Fruit fly (Drosophila melanogaster) whole organism, embryonic: ENCODE measurements around the gene Cul5.
A peak's percentile ranks its signal among the peaks of the same experiment; 100 is the strongest.

Experiments
- BEAF-32 ChIP-seq: fragments of 200-800 bp; sonication (Bioruptor generic); optimal IDR thresholded peaks from 3 replicates; lab custom pipeline; 2017; ENCODE audit warnings: missing biosample characterization, missing genetic modification characterization, mild to moderate bottlenecking, moderate library complexity, missing genetic modification reagents
- BtbVII ChIP-seq: fragments of 200-800 bp; sonication (Bioruptor generic); optimal IDR thresholded peaks from 3 replicates; lab custom pipeline; 2017; ENCODE audit warnings: missing biosample characterization, mild to moderate bottlenecking, missing genetic modification characterization
- CG1024 ChIP-seq: fragments of 200-800 bp; sonication (Bioruptor generic); IDR thresholded peaks from 2 replicates; pipeline ENCODE4 v1.3.6; 2022; ENCODE audit warnings: missing biosample characterization, missing genetic modification characterization
- CG10321 ChIP-seq: fragments of 200-800 bp; sonication (Bioruptor generic); IDR thresholded peaks from 2 replicates; pipeline ENCODE4 v1.3.6; 2022; ENCODE audit warnings: missing biosample characterization, missing genetic modification characterization
- CG10366 ChIP-seq: fragments of 200-800 bp; sonication (Bioruptor generic); IDR thresholded peaks from 2 replicates; pipeline ENCODE4 v1.3.6; 2022; ENCODE audit warnings: missing biosample characterization, missing genetic modification characterization
- CG14965 ChIP-seq: fragments of 200-800 bp; sonication (Bioruptor generic); optimal IDR thresholded peaks from 2 replicates; lab custom pipeline; 2016; ENCODE audit warnings: missing biosample characterization, missing genetic modification characterization, borderline replicate concordance
- CG16813 ChIP-seq: fragments of 200-800 bp; sonication (Bioruptor generic); IDR thresholded peaks from 3 replicates; pipeline ENCODE4 v1.3.6; 2022; ENCODE audit warnings: missing biosample characterization, missing genetic modification characterization; ENCODE audit not compliant: partially characterized antibody
- CG17359 ChIP-seq: fragments of 200-800 bp; sonication (Bioruptor generic); optimal IDR thresholded peaks from 3 replicates; lab custom pipeline; 2018; ENCODE audit warnings: missing biosample characterization, mild to moderate bottlenecking, missing genetic modification characterization, moderate library complexity
- CG31224 ChIP-seq: fragments of 200-800 bp; sonication (Bioruptor generic); IDR thresholded peaks from 2 replicates; pipeline ENCODE4 v1.3.6; 2022; ENCODE audit warnings: missing biosample characterization, missing genetic modification characterization
- CG3726 ChIP-seq: fragments of 200-800 bp; sonication (Bioruptor generic); IDR thresholded peaks from 3 replicates; pipeline ENCODE4, ENCODE4 v1.3.6; 2022; ENCODE audit warnings: missing biosample characterization, missing genetic modification characterization
- CG4424 ChIP-seq: fragments of 200-800 bp; sonication (Bioruptor generic); optimal IDR thresholded peaks from 3 replicates; lab custom pipeline; 2016; ENCODE audit warnings: missing biosample characterization, missing genetic modification characterization
- CG4854 ChIP-seq: fragments of 200-800 bp; sonication (Bioruptor generic); optimal IDR thresholded peaks from 2 replicates; lab custom pipeline; 2016; ENCODE audit warnings: missing biosample characterization, missing genetic modification characterization, inconsistent platforms
- CG6175 ChIP-seq: fragments of 200-800 bp; sonication (Bioruptor generic); IDR thresholded peaks from 3 replicates; pipeline ENCODE4 v1.3.6; 2022; ENCODE audit warnings: missing biosample characterization, missing genetic modification characterization
- CG6254 ChIP-seq: fragments of 200-800 bp; sonication (Bioruptor generic); optimal IDR thresholded peaks from 3 replicates; lab custom pipeline; 2017; ENCODE audit warnings: mild to moderate bottlenecking, missing biosample characterization, missing genetic modification reagents, missing genetic modification characterization
- CG6689 ChIP-seq: fragments of 200-800 bp; sonication (Bioruptor generic); IDR thresholded peaks from 2 replicates; pipeline ENCODE4 v1.3.6; 2022; ENCODE audit warnings: missing biosample characterization, missing genetic modification characterization
- CG6854 ChIP-seq: fragments of 200-800 bp; sonication (Bioruptor generic); optimal IDR thresholded peaks from 3 replicates; lab custom pipeline; 2017; ENCODE audit warnings: missing biosample characterization, mild to moderate bottlenecking, missing genetic modification characterization
- CG9727 ChIP-seq: fragments of 200-800 bp; sonication (Bioruptor generic); optimal IDR thresholded peaks from 3 replicates; lab custom pipeline; 2017; ENCODE audit warnings: missing biosample characterization, mild to moderate bottlenecking, missing genetic modification characterization
- D19B ChIP-seq: fragments of 200-800 bp; sonication (Bioruptor generic); optimal IDR thresholded peaks from 2 replicates; lab custom pipeline; 2017; ENCODE audit warnings: missing biosample characterization, mild to moderate bottlenecking, missing genetic modification characterization
- Dbx ChIP-seq: fragments of 200-800 bp; sonication (Bioruptor generic); IDR thresholded peaks from 3 replicates; pipeline ENCODE4 v1.3.6; 2022; ENCODE audit warnings: missing biosample characterization, missing genetic modification characterization
- Deaf1 ChIP-seq: fragments of 200-800 bp; optimal IDR thresholded peaks from 3 replicates; lab custom pipeline; 2019; ENCODE audit warnings: missing biosample characterization, mild to moderate bottlenecking, missing genetic modification characterization, moderate library complexity
- Doc2 ChIP-seq: fragments of 200-800 bp; sonication (Bioruptor generic); IDR thresholded peaks from 2 replicates; pipeline ENCODE4 v1.3.6; 2022; ENCODE audit warnings: missing biosample characterization, missing genetic modification characterization
- Ets65A ChIP-seq: fragments of 200-800 bp; sonication (Bioruptor generic); peaks from one replicate; lab custom pipeline; 2016; ENCODE audit warnings: missing biosample characterization, missing genetic modification characterization
- HHEX ChIP-seq: fragments of 200-800 bp; sonication (Bioruptor generic); optimal IDR thresholded peaks from 3 replicates; lab custom pipeline; 2017; ENCODE audit warnings: missing biosample characterization, mild to moderate bottlenecking, missing genetic modification characterization, missing genetic modification reagents
- Hsf ChIP-seq: fragments of 200-800 bp; sonication (Bioruptor generic); optimal IDR thresholded peaks from 3 replicates; lab custom pipeline; 2016; ENCODE audit warnings: missing biosample characterization, missing genetic modification characterization
- Max ChIP-seq: fragments of 200-800 bp; sonication (Bioruptor generic); optimal IDR thresholded peaks from 2 replicates; lab custom pipeline; 2016; ENCODE audit warnings: missing biosample characterization, mild to moderate bottlenecking, missing genetic modification characterization
- NFAT ChIP-seq: fragments of 200-800 bp; sonication (Bioruptor generic); IDR thresholded peaks from 2 replicates; pipeline ENCODE4 v1.3.6; 2022; ENCODE audit warnings: missing biosample characterization, missing genetic modification characterization
- Ssrp ChIP-seq: fragments of 200-800 bp; sonication (Bioruptor generic); optimal IDR thresholded peaks from 2 replicates; lab custom pipeline; 2018; ENCODE audit warnings: missing biosample characterization, mild to moderate bottlenecking, missing genetic modification characterization, moderate library complexity
- Taf1 ChIP-seq: fragments of 200-800 bp; sonication (Bioruptor generic); IDR thresholded peaks from 2 replicates; pipeline ENCODE4 v1.3.6; 2022; ENCODE audit warnings: missing biosample characterization, missing genetic modification characterization
- Usf ChIP-seq: fragments of 200-800 bp; sonication (Bioruptor generic); optimal IDR thresholded peaks from 2 replicates; lab custom pipeline; 2017; ENCODE audit warnings: missing genotype, missing biosample characterization, missing genetic modification characterization
- Xrp1 ChIP-seq: fragments of 200-800 bp; sonication (Bioruptor generic); IDR thresholded peaks from 2 replicates; pipeline ENCODE4 v1.3.6; 2022; ENCODE audit warnings: missing biosample characterization, missing genetic modification characterization
- amos ChIP-seq: fragments of 200-800 bp; sonication (Bioruptor generic); IDR thresholded peaks from 2 replicates; pipeline ENCODE4 v1.3.6; 2022; ENCODE audit warnings: missing biosample characterization, missing genetic modification characterization; ENCODE audit not compliant: partially characterized antibody
- bab2 ChIP-seq: fragments of 200-800 bp; sonication (Bioruptor generic); optimal IDR thresholded peaks from 2 replicates; lab custom pipeline; 2016; ENCODE audit warnings: missing biosample characterization, missing genetic modification characterization
- cwo ChIP-seq: fragments of 200-800 bp; sonication (Bioruptor generic); optimal IDR thresholded peaks from 3 replicates; lab custom pipeline; 2017; ENCODE audit warnings: missing biosample characterization, missing genetic modification characterization, mild to moderate bottlenecking, moderate library complexity, missing genetic modification reagents
- esg ChIP-seq: fragments of 200-800 bp; sonication (Bioruptor generic); conservative IDR thresholded peaks from 2 replicates; pipeline ENCODE4 v1.3.6; 2022; ENCODE audit warnings: missing biosample characterization, missing genetic modification characterization
- gcm ChIP-seq: fragments of 200-800 bp; sonication (Bioruptor generic); optimal IDR thresholded peaks from 2 replicates; lab custom pipeline; 2019; ENCODE audit warnings: missing biosample characterization, mild to moderate bottlenecking, missing genetic modification characterization, moderate library complexity
- lab ChIP-seq: fragments of 200-800 bp; sonication (Bioruptor generic); optimal IDR thresholded peaks from 3 replicates; lab custom pipeline; 2017; ENCODE audit warnings: missing biosample characterization, missing genetic modification characterization, mild to moderate bottlenecking, moderate library complexity, missing genetic modification reagents
- maf-S ChIP-seq: fragments of 200-800 bp; sonication (Bioruptor generic); optimal IDR thresholded peaks from 2 replicates; lab custom pipeline; 2016; ENCODE audit warnings: missing biosample characterization, missing genetic modification characterization
- nau ChIP-seq: fragments of 200-800 bp; sonication (Bioruptor generic); optimal IDR thresholded peaks from 3 replicates; lab custom pipeline; 2017; ENCODE audit warnings: missing biosample characterization, mild to moderate bottlenecking, missing genetic modification characterization, missing genetic modification reagents
- nerfin-1 ChIP-seq: fragments of 200-800 bp; sonication (Bioruptor generic); optimal IDR thresholded peaks from 3 replicates; lab custom pipeline; 2019; ENCODE audit warnings: missing biosample characterization, mild to moderate bottlenecking, missing genetic modification characterization, moderate library complexity
- peb ChIP-seq: fragments of 200-800 bp; sonication (Bioruptor generic); IDR thresholded peaks from 2 replicates; pipeline ENCODE4 v1.3.6; 2022; ENCODE audit warnings: missing biosample characterization, missing genetic modification characterization
- pnt ChIP-seq: fragments of 200-800 bp; sonication (Bioruptor generic); optimal IDR thresholded peaks from 3 replicates; lab custom pipeline; 2016; ENCODE audit warnings: missing biosample characterization, missing genetic modification characterization
- seq ChIP-seq: fragments of 200-800 bp; sonication (Bioruptor generic); IDR thresholded peaks from 2 replicates; pipeline ENCODE4 v1.3.6; 2022; ENCODE audit warnings: missing biosample characterization, missing genetic modification characterization
- shn ChIP-seq: fragments of 200-800 bp; sonication (Bioruptor generic); optimal IDR thresholded peaks from 3 replicates; lab custom pipeline; 2016; ENCODE audit warnings: missing biosample characterization, missing genetic modification characterization
- sisA ChIP-seq: fragments of 200-800 bp; sonication (Bioruptor generic); IDR thresholded peaks from 2 replicates; pipeline ENCODE4 v1.3.6; 2022; ENCODE audit warnings: missing biosample characterization, missing genetic modification characterization
- so ChIP-seq: fragments of 200-800 bp; sonication (Bioruptor generic); IDR thresholded peaks from 3 replicates; pipeline ENCODE4 v1.3.6; 2022; ENCODE audit warnings: missing biosample characterization, missing genetic modification characterization
- sr ChIP-seq: fragments of 200-800 bp; sonication (Bioruptor generic); IDR thresholded peaks from 3 replicates; pipeline ENCODE4 v1.3.6; 2022; ENCODE audit warnings: missing biosample characterization, missing genetic modification characterization
- stc ChIP-seq: fragments of 200-800 bp; sonication (Bioruptor generic); IDR thresholded peaks from 2 replicates; pipeline ENCODE4 v1.3.6; 2022; ENCODE audit warnings: missing biosample characterization, missing genetic modification characterization
- stwl ChIP-seq: fragments of 200-800 bp; sonication (Bioruptor generic); optimal IDR thresholded peaks from 3 replicates; lab custom pipeline; 2018; ENCODE audit warnings: missing biosample characterization, mild to moderate bottlenecking, missing genetic modification characterization, moderate library complexity
- tap ChIP-seq: fragments of 200-800 bp; optimal IDR thresholded peaks from 3 replicates; lab custom pipeline; 2019; ENCODE audit warnings: missing biosample characterization, mild to moderate bottlenecking, missing genetic modification characterization, moderate library complexity
- tio ChIP-seq: fragments of 200-800 bp; sonication (Bioruptor generic); optimal IDR thresholded peaks from 2 replicates; lab custom pipeline; 2017; ENCODE audit warnings: missing biosample characterization, missing genetic modification characterization, inconsistent platforms
- tx ChIP-seq: fragments of 200-800 bp; sonication (Bioruptor generic); optimal IDR thresholded peaks from 2 replicates; lab custom pipeline; 2016; ENCODE audit warnings: missing biosample characterization, missing genetic modification characterization

The Cul5 gene

DNA sequence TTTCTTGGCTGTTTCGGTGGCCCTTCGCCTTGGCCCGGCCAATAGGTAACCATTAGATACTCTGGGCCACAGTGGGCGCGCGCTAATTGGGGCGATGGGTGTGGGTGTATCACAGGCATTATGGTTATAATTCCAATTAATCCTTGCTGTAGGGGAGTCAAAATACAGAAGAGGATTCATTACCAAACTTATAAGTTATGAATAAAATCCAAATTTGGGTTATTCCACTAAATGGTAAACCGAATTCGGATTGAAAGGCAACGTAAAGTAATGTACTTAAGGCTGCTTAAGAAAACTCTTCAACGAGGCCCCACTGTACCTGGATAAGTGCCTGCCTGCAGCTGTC, 26.9 kb upstream of the Cul5 start (continued):
- TF ChIP-seq CG9727 (GFP tag; lab: Kevin White, UChicago) (peak; percentile 20), amos (GFP tag; lab: Robert Waterston, UW) (no peak), nau (GFP tag; lab: Kevin White, UChicago) (peak; percentile 62), CG14965 (GFP tag; lab: Kevin White, UChicago) (no peak), sr (GFP tag; lab: Robert Waterston, UW) (peak; percentile 72; the same call in 2 of the 3 replicates), nerfin-1 (tag; lab: Kevin White, UChicago) (peak; percentile 52), Xrp1 (GFP tag; lab: Robert Waterston, UW) (peak; percentile 71), Hsf (GFP tag; lab: Kevin White, UChicago) (no peak), so (GFP tag; lab: Robert Waterston, UW) (no peak), Doc2 (GFP tag; lab: Robert Waterston, UW) (no peak; the same call in 1 of the 2 replicates), gcm (GFP tag; lab: Kevin White, UChicago) (no peak), NFAT (GFP tag; lab: Robert Waterston, UW) (peak; percentile 28; the same call in 1 of the 2 replicates), tio (GFP tag; lab: Kevin White, UChicago) (no peak), Ets65A (GFP tag; lab: Kevin White, UChicago) (no peak), esg (GFP tag; lab: Robert Waterston, UW) (no peak), CG16813 (GFP tag; lab: Robert Waterston, UW) (no peak), CG6689 (GFP tag; lab: Robert Waterston, UW) (peak; percentile 40; the same call in 1 of the 2 replicates), cwo (GFP tag; lab: Kevin White, UChicago) (peak; percentile 49), seq (no peak), D19B (peak; percentile 27), Ssrp (tag; lab: Kevin White, UChicago) (no peak), stwl (tag; lab: Kevin White, UChicago) (no peak), tap (no peak), sisA (GFP tag; lab: Robert Waterston, UW) (peak; percentile 40), peb (GFP tag; lab: Robert Waterston, UW) (peak; percentile 43; the same call in 1 of the 2 replicates), tx (GFP tag; lab: Kevin White, UChicago) (no peak), lab (GFP tag; lab: Kevin White, UChicago) (peak; percentile 79), Max (no peak), pnt (GFP tag; lab: Kevin White, UChicago) (peak; percentile 40), HHEX (peak; percentile 50), CG1024 (GFP tag; lab: Robert Waterston, UW) (no peak), stc (GFP tag; lab: Robert Waterston, UW) (peak; percentile 21; the same call in 1 of the 2 replicates), Taf1 (GFP tag; lab: Robert Waterston, UW) (0 out of 2 replicates have a peak, but pooled peaks have one; percentile 23), CG4424 (GFP tag; lab: Kevin White, UChicago) (peak; percentile 43), CG17359 (tag; lab: Kevin White, UChicago) (peak; percentile 20), CG4854 (GFP tag; lab: Kevin White, UChicago) (no peak), Deaf1 (tag; lab: Kevin White, UChicago) (no peak), CG6254 (GFP tag; lab: Kevin White, UChicago) (no peak), CG6854 (peak; percentile 50), CG10366 (GFP tag; lab: Robert Waterston, UW) (no peak), Dbx (GFP tag; lab: Robert Waterston, UW) (0 out of 3 replicates have a peak, but pooled peaks have one; percentile 21), maf-S (GFP tag; lab: Kevin White, UChicago) (no peak), Usf (GFP tag; lab: Kevin White, UChicago) (no peak), CG6175 (GFP tag; lab: Robert Waterston, UW) (no peak), shn (GFP tag; lab: Kevin White, UChicago) (no peak), CG31224 (GFP tag; lab: Robert Waterston, UW) (0 out of 2 replicates have a peak, but pooled peaks have one; percentile 30), CG10321 (GFP tag; lab: Robert Waterston, UW) (no peak), BEAF-32 (GFP tag; lab: Kevin White, UChicago) (no peak), BtbVII (GFP tag; lab: Kevin White, UChicago) (peak; percentile 48), CG3726 (GFP tag; lab: Robert Waterston, UW) (no peak), bab2 (GFP tag; lab: Kevin White, UChicago) (peak; percentile 56)
